Worm (Caenorhabditis elegans): ENCODE measurements around the gene slc-17.9.

- TF ChIP-seq nhr-23 (tag; optimal IDR thresholded peaks at IDR 0.05) (no peak), pqm-1 (tag; optimal IDR thresholded peaks at IDR 0.05) (no peak), zag-1 (tag; optimal IDR thresholded peaks at IDR 0.05) (no peak), mdl-1 (tag; optimal IDR thresholded peaks at IDR 0.05) (no peak), unc-39 (tag; optimal IDR thresholded peaks at IDR 0.05) (no peak), ceh-82 (tag; optimal IDR thresholded peaks at IDR 0.05) (no peak)
Observed at ce11 chrX:9814132-9814811, 49.5 kb upstream of the slc-17.9 start.

Measured in whole organism, L3 larva.